Worm (Caenorhabditis elegans): ENCODE results near the gene atic-1.

- TF ChIP-seq hmg-4 (GFP tag; optimal IDR thresholded peaks at IDR 0.05) (no peak), tbx-37 (GFP tag; conservative IDR thresholded peaks at IDR 0.05) (no peak), ama-1 (optimal IDR thresholded peaks at IDR 0.05) (no peak), ceh-13 (GFP tag; optimal IDR thresholded peaks at IDR 0.05) (no peak), flt-1 (GFP tag; IDR thresholded peaks at IDR 0.05) (no peak), ets-7 (tag; optimal IDR thresholded peaks at IDR 0.05) (no peak), F13C5.2 (tag; optimal IDR thresholded peaks at IDR 0.05) (no peak), hnd-1 (tag; optimal IDR thresholded peaks at IDR 0.05) (no peak), B0310.2 (tag; optimal IDR thresholded peaks at IDR 0.05) (no peak), sea-1 (GFP tag; conservative IDR thresholded peaks at IDR 0.05) (no peak), hmbx-1 (tag; optimal IDR thresholded peaks at IDR 0.05) (no peak), ceh-36 (tag; optimal IDR thresholded peaks at IDR 0.05) (no peak)
Observed at ce11 chrIV:7946457-7946856, 64.6 kb downstream of the atic-1 start, which contains the start of gene czw-1.
